Worm (Caenorhabditis elegans): Measurements from ENCODE around the gene E01G6.2.

- TF ChIP-seq ceh-13 (GFP tag; optimal IDR thresholded peaks at IDR 0.05) (no peak), tbx-11 (GFP tag; IDR thresholded peaks at IDR 0.05) (no peak), hnd-1 (tag; optimal IDR thresholded peaks at IDR 0.05) (no peak), ama-1 (optimal IDR thresholded peaks at IDR 0.05) (no peak), F13C5.2 (tag; optimal IDR thresholded peaks at IDR 0.05) (no peak), sea-1 (GFP tag; conservative IDR thresholded peaks at IDR 0.05) (no peak)
Observed at ce11 chrX:12284161-12284560, 27.7 kb downstream of the E01G6.2 start.
